Worm (Caenorhabditis elegans) whole organism, late embryonic: ENCODE data around the gene F42A10.6.

ENCODE experiments used
- F13H6.1 ChIP-seq: sonication (generic microtip); optimal IDR thresholded peaks from 2 replicates; lab custom pipeline; 2016; ENCODE audit warnings: missing genetic modification characterization, missing compliant biosample characterization
- K02D7.2 ChIP-seq: sonication (generic microtip); optimal IDR thresholded peaks from 2 replicates; lab custom pipeline; 2017; ENCODE audit warnings: mild to moderate bottlenecking, missing genetic modification characterization, missing compliant biosample characterization
- Y22D7AL.16 ChIP-seq: sonication (generic microtip); optimal IDR thresholded peaks from 2 replicates; lab custom pipeline; 2016; ENCODE audit warnings: missing genetic modification characterization, missing compliant biosample characterization
- ama-1 ChIP-seq: fragments of 150-350 bp; optimal IDR thresholded peaks from 2 replicates; lab custom pipeline; 2014
- ceh-14 ChIP-seq: sonication (generic microtip); optimal IDR thresholded peaks from 2 replicates; lab custom pipeline; 2016; ENCODE audit warnings: missing genotype, missing genetic modification characterization, missing compliant biosample characterization
- ceh-18 ChIP-seq: sonication (generic microtip); optimal IDR thresholded peaks from 2 replicates; lab custom pipeline; 2016; ENCODE audit warnings: missing genetic modification characterization, missing compliant biosample characterization
- ceh-19 ChIP-seq: fragments of 200-800 bp; sonication (Bioruptor generic); optimal IDR thresholded peaks from 2 replicates; lab custom pipeline; 2018; ENCODE audit warnings: mild to moderate bottlenecking, missing genetic modification characterization, missing compliant biosample characterization
- ceh-2 ChIP-seq: sonication (generic microtip); optimal IDR thresholded peaks from 2 replicates; lab custom pipeline; 2016; ENCODE audit warnings: missing genotype, missing genetic modification characterization, missing compliant biosample characterization
- ceh-22 ChIP-seq: sonication (generic microtip); optimal IDR thresholded peaks from 2 replicates; lab custom pipeline; 2017; ENCODE audit warnings: missing biosample characterization, missing genetic modification characterization
- ceh-30 ChIP-seq: fragments of 150-350 bp; optimal IDR thresholded peaks from 2 replicates; lab custom pipeline; 2014; ENCODE audit warnings: missing biosample characterization, missing genetic modification characterization
- ceh-31 ChIP-seq: sonication (generic microtip); optimal IDR thresholded peaks from 2 replicates; lab custom pipeline; 2016; ENCODE audit warnings: missing genetic modification characterization, missing compliant biosample characterization
- ceh-34 ChIP-seq: sonication (generic microtip); optimal IDR thresholded peaks from 2 replicates; lab custom pipeline; 2016; ENCODE audit warnings: mild to moderate bottlenecking, missing genetic modification characterization, missing compliant biosample characterization
- ceh-45 ChIP-seq: fragments of 200-800 bp; sonication (Bioruptor generic); IDR thresholded peaks from 2 replicates; pipeline ENCODE4 v1.3.6; 2022; ENCODE audit warnings: missing genetic modification reagents, missing genetic modification characterization, missing compliant biosample characterization
- ceh-9 ChIP-seq: sonication (generic microtip); optimal IDR thresholded peaks from 2 replicates; lab custom pipeline; 2016; ENCODE audit warnings: mild to moderate bottlenecking, missing genetic modification characterization, inconsistent platforms, missing compliant biosample characterization
- dve-1 ChIP-seq: sonication (generic microtip); optimal IDR thresholded peaks from 2 replicates; lab custom pipeline; 2017; ENCODE audit warnings: antibody characterized with exemption, mild to moderate bottlenecking, missing genetic modification characterization, missing compliant biosample characterization
- elt-4 ChIP-seq: sonication (generic microtip); optimal IDR thresholded peaks from 2 replicates; lab custom pipeline; 2016; ENCODE audit warnings: missing genetic modification characterization, missing compliant biosample characterization
- ets-4 ChIP-seq: sonication (generic microtip); optimal IDR thresholded peaks from 2 replicates; lab custom pipeline; 2016; ENCODE audit warnings: missing genetic modification characterization, missing compliant biosample characterization
- fax-1 ChIP-seq: sonication (generic microtip); optimal IDR thresholded peaks from 2 replicates; lab custom pipeline; 2016; ENCODE audit warnings: missing genotype, missing genetic modification characterization, missing compliant biosample characterization
- gmeb-2 ChIP-seq: sonication (generic microtip); optimal IDR thresholded peaks from 2 replicates; lab custom pipeline; 2016; ENCODE audit warnings: missing genetic modification characterization, inconsistent platforms, missing compliant biosample characterization
- hlh-13 ChIP-seq: fragments of 200-800 bp; sonication (Bioruptor generic); optimal IDR thresholded peaks from 2 replicates; lab custom pipeline; 2018; ENCODE audit warnings: mild to moderate bottlenecking, missing genetic modification characterization, missing compliant biosample characterization
- hlh-15 ChIP-seq: sonication (generic microtip); optimal IDR thresholded peaks from 2 replicates; lab custom pipeline; 2016; ENCODE audit warnings: missing genetic modification characterization, missing compliant biosample characterization
- hlh-30 ChIP-seq: sonication (generic microtip); optimal IDR thresholded peaks from 2 replicates; lab custom pipeline; 2017; ENCODE audit warnings: antibody characterized with exemption, missing genetic modification characterization, missing compliant biosample characterization; ENCODE audit not compliant: insufficient read depth
- lim-6 ChIP-seq: sonication (generic microtip); optimal IDR thresholded peaks from 2 replicates; lab custom pipeline; 2016; ENCODE audit warnings: missing genetic modification characterization, missing compliant biosample characterization
- mec-3 ChIP-seq: sonication (generic microtip); optimal IDR thresholded peaks from 2 replicates; lab custom pipeline; 2016; ENCODE audit warnings: borderline replicate concordance, missing genetic modification characterization, missing compliant biosample characterization
- odd-2 ChIP-seq: sonication (generic microtip); optimal IDR thresholded peaks from 2 replicates; lab custom pipeline; 2017; ENCODE audit warnings: antibody characterized with exemption, mild to moderate bottlenecking, missing genetic modification characterization, missing compliant biosample characterization
- pag-3 ChIP-seq: sonication (generic microtip); optimal IDR thresholded peaks from 2 replicates; lab custom pipeline; 2016; ENCODE audit warnings: missing compliant biosample characterization, missing genetic modification characterization, borderline replicate concordance
- pat-9 ChIP-seq: fragments of 200-800 bp; sonication (Bioruptor generic); optimal IDR thresholded peaks from 2 replicates; lab custom pipeline; 2018; ENCODE audit warnings: mild to moderate bottlenecking, missing genetic modification characterization, moderate library complexity, missing compliant biosample characterization
- pha-2 ChIP-seq: sonication (generic microtip); optimal IDR thresholded peaks from 2 replicates; lab custom pipeline; 2017; ENCODE audit warnings: mild to moderate bottlenecking, missing genetic modification characterization, missing compliant biosample characterization
- pqm-1 ChIP-seq: sonication (generic microtip); optimal IDR thresholded peaks from 2 replicates; lab custom pipeline; 2016; ENCODE audit warnings: missing genetic modification characterization, missing compliant biosample characterization
- pros-1 ChIP-seq: fragments of 150-350 bp; optimal IDR thresholded peaks from 2 replicates; lab custom pipeline; 2014; ENCODE audit warnings: missing biosample characterization, missing genetic modification reagents, missing genetic modification characterization
- ref-2 ChIP-seq: sonication (generic microtip); optimal IDR thresholded peaks from 2 replicates; lab custom pipeline; 2016; ENCODE audit warnings: missing genetic modification characterization, missing compliant biosample characterization
- rnt-1 ChIP-seq: sonication (generic microtip); optimal IDR thresholded peaks from 2 replicates; lab custom pipeline; 2016; ENCODE audit warnings: missing genetic modification characterization, missing compliant biosample characterization
- sox-2 ChIP-seq: fragments of 200-800 bp; sonication (Bioruptor generic); IDR thresholded peaks from 2 replicates; pipeline ENCODE4 v1.3.6; 2022; ENCODE audit warnings: missing genetic modification reagents, missing genetic modification characterization, missing compliant biosample characterization
- tbx-2 ChIP-seq: sonication (generic microtip); optimal IDR thresholded peaks from 2 replicates; lab custom pipeline; 2016; ENCODE audit warnings: missing genetic modification characterization, missing compliant biosample characterization
- ttx-3 ChIP-seq: sonication (generic microtip); optimal IDR thresholded peaks from 2 replicates; lab custom pipeline; 2016; ENCODE audit warnings: missing genetic modification reagents, missing genetic modification characterization, missing compliant biosample characterization
- unc-3 ChIP-seq, 2 experiments: fragments of 200-800 bp in 1 of 2; sonication (Bioruptor generic) in 1 of 2; sonication (generic microtip) in 1 of 2; conservative IDR thresholded peaks in 1 of 2; optimal IDR thresholded peaks in 1 of 2; 2 replicates each; pipeline versions ENCODE4 v1.3.6 to Lab custom; 2016 to 2022; ENCODE audit warnings: missing compliant biosample characterization in 2 of 2, missing genetic modification characterization in 2 of 2, missing genetic modification reagents in 1 of 2
- unc-86 ChIP-seq: sonication (generic microtip); optimal IDR thresholded peaks from 2 replicates; lab custom pipeline; 2016; ENCODE audit warnings: missing genetic modification characterization, missing compliant biosample characterization

Gene F42A10.6

ce11 chrIII:6215476-6215875 lies 38.8 kb upstream of the F42A10.6 start, which contains the start of gene C23G10.11:
Gene C23G10.11 (minus strand): TSS chrIII:6215576.
- TF ChIP-seq hlh-30 (tag; lab: Kevin White, UChicago) (no peak), ceh-18 (tag; lab: Kevin White, UChicago) (no peak), ttx-3 (tag; lab: Kevin White, UChicago) (no peak), F13H6.1 (tag; lab: Kevin White, UChicago) (no peak), sox-2 (no peak), elt-4 (no peak)

- TF ChIP-seq hlh-30 (tag; lab: Kevin White, UChicago), result no peak
- TF ChIP-seq ceh-30 (tag; lab: Kevin White, UChicago), result no peak
- TF ChIP-seq ceh-31 (tag; lab: Kevin White, UChicago), result no peak
- TF ChIP-seq ama-1 (lab: Kevin White, UChicago), result no peak
These were observed 37.3 kb upstream of the F42A10.6 start, which contains the start of gene C23G10.10 for ce11 chrIII:6213915-6214314. Gene C23G10.10 (minus strand): TSS chrIII:6214015.

- TF ChIP-seq ceh-14 (tag; lab: Kevin White, UChicago) (no peak), pag-3 (no peak), dve-1 (no peak), hlh-30 (tag; lab: Kevin White, UChicago) (no peak), pqm-1 (tag; lab: Kevin White, UChicago) (no peak), unc-3 (GFP tag; conservative IDR thresholded peaks at IDR 0.05; lab: Robert Waterston, UW) (no peak), unc-3 (tag; optimal IDR thresholded peaks at IDR 0.05; lab: Kevin White, UChicago) (no peak), lim-6 (tag; lab: Kevin White, UChicago) (no peak), ceh-45 (GFP tag; lab: Robert Waterston, UW) (no peak), hlh-13 (GFP tag; lab: Kevin White, UChicago) (no peak), pros-1 (no peak), ama-1 (lab: Kevin White, UChicago) (no peak), ref-2 (tag; lab: Kevin White, UChicago) (no peak), ceh-22 (no peak), ceh-2 (no peak), gmeb-2 (tag; lab: Kevin White, UChicago) (no peak), mec-3 (no peak), ets-4 (tag; lab: Kevin White, UChicago) (no peak), ceh-9 (tag; lab: Kevin White, UChicago) (no peak), hlh-15 (tag; lab: Kevin White, UChicago) (no peak), sox-2 (no peak)
These were observed 33.7 kb upstream of the F42A10.6 start for ce11 chrIII:6210215-6210822.

ce11 chrIII:6208984-6209383 lies 32.3 kb upstream of the F42A10.6 start, which contains the start of gene C23G10.1:
Gene C23G10.1 (plus strand): TSS chrIII:6209284.
- no peak for TF ChIP-seq Y22D7AL.16 (tag; lab: Kevin White, UChicago)
- no peak for TF ChIP-seq lim-6 (tag; lab: Kevin White, UChicago)
- no peak for TF ChIP-seq elt-4
- TF ChIP-seq ceh-19 (GFP tag; lab: Kevin White, UChicago), result no peak
- TF ChIP-seq ttx-3 (tag; lab: Kevin White, UChicago), result no peak
- TF ChIP-seq gmeb-2 (tag; lab: Kevin White, UChicago), result no peak
- no peak for TF ChIP-seq ceh-31 (tag; lab: Kevin White, UChicago)
- TF ChIP-seq ets-4 (tag; lab: Kevin White, UChicago), result no peak
- TF ChIP-seq hlh-13 (GFP tag; lab: Kevin White, UChicago), result no peak
- no peak for TF ChIP-seq ceh-34 (tag; lab: Kevin White, UChicago)
- TF ChIP-seq pag-3, result no peak
- no peak for TF ChIP-seq rnt-1 (tag; lab: Kevin White, UChicago)
- TF ChIP-seq pat-9 (tag; lab: Kevin White, UChicago), result no peak

- no peak for TF ChIP-seq ceh-30 (tag; lab: Kevin White, UChicago)
- no peak for TF ChIP-seq unc-86 (tag; lab: Kevin White, UChicago)
- no peak for TF ChIP-seq ceh-34 (tag; lab: Kevin White, UChicago)
- TF ChIP-seq pag-3, result no peak
- no peak for TF ChIP-seq fax-1 (tag; lab: Kevin White, UChicago)
- TF ChIP-seq tbx-2 (tag; lab: Kevin White, UChicago), result no peak
- no peak for TF ChIP-seq ceh-31 (tag; lab: Kevin White, UChicago)
- TF ChIP-seq elt-4, result no peak
- no peak for TF ChIP-seq K02D7.2 (tag; lab: Kevin White, UChicago)
- TF ChIP-seq ttx-3 (tag; lab: Kevin White, UChicago), result no peak
- TF ChIP-seq lim-6 (tag; lab: Kevin White, UChicago), result no peak
- no peak for TF ChIP-seq odd-2
- TF ChIP-seq ceh-18 (tag; lab: Kevin White, UChicago), result no peak
- TF ChIP-seq pha-2 (tag; lab: Kevin White, UChicago), result no peak
These were observed 31.2 kb upstream of the F42A10.6 start, which contains the start of gene C23G10.2 for ce11 chrIII:6207881-6208280. Gene C23G10.2 (plus strand): TSS chrIII:6208064.
